Worm (Caenorhabditis elegans) whole organism, L4 larva: ENCODE results near the gene zmp-1.
A peak's percentile ranks its signal among the peaks of the same experiment; 100 is the strongest.

Experiments
- F10B5.3 ChIP-seq: sonication (generic microtip); optimal IDR thresholded peaks from 2 replicates; lab custom pipeline; 2016; ENCODE audit warnings: mild to moderate bottlenecking, missing genetic modification characterization, missing compliant biosample characterization
- F26F4.8 ChIP-seq: fragments of 200-800 bp; sonication (Bioruptor generic); conservative IDR thresholded peaks from 2 replicates; pipeline ENCODE4 v1.3.6; 2022; ENCODE audit warnings: missing genetic modification characterization, missing compliant biosample characterization
- F49E8.2 ChIP-seq: sonication (generic microtip); optimal IDR thresholded peaks from 2 replicates; lab custom pipeline; 2016; ENCODE audit warnings: missing compliant biosample characterization, mild to moderate bottlenecking, missing genetic modification characterization, borderline replicate concordance
- ZK546.5 ChIP-seq, 2 experiments: sonication (generic microtip); optimal IDR thresholded peaks; 2 replicates each; lab custom pipeline; 2017; ENCODE audit warnings: missing biosample characterization in 2 of 2, missing genetic modification characterization in 2 of 2
- aha-1 ChIP-seq: fragments of 150-350 bp; peaks from one replicate; lab custom pipeline; 2014; ENCODE audit warnings: missing biosample characterization, missing genetic modification characterization
- arid-1 ChIP-seq: fragments of 200-800 bp; sonication (Bioruptor generic); conservative IDR thresholded peaks from 2 replicates; pipeline ENCODE4 v1.3.6; 2022; ENCODE audit warnings: missing genetic modification reagents, missing genetic modification characterization, missing compliant biosample characterization
- ceh-20 ChIP-seq: fragments of 200-800 bp; sonication (Bioruptor generic); IDR thresholded peaks from 2 replicates; pipeline ENCODE4 v1.3.6; 2022; ENCODE audit warnings: missing genetic modification reagents, missing genetic modification characterization, missing compliant biosample characterization
- ceh-28 ChIP-seq: fragments of 150-350 bp; optimal IDR thresholded peaks from 2 replicates; lab custom pipeline; 2014; ENCODE audit warnings: missing biosample characterization, missing genetic modification reagents, missing genetic modification characterization
- ceh-44 ChIP-seq: fragments of 200-800 bp; sonication (Bioruptor generic); IDR thresholded peaks from 2 replicates; pipeline ENCODE4 v1.3.6; 2022; ENCODE audit warnings: missing genetic modification reagents, missing genetic modification characterization, missing compliant biosample characterization
- ceh-62 ChIP-seq: sonication (generic microtip); optimal IDR thresholded peaks from 2 replicates; lab custom pipeline; 2017; ENCODE audit warnings: missing biosample characterization, missing genetic modification characterization
- ceh-82 ChIP-seq: sonication (generic microtip); optimal IDR thresholded peaks from 2 replicates; lab custom pipeline; 2017; ENCODE audit warnings: missing biosample characterization, missing genetic modification characterization
- daf-16 ChIP-seq, 3 experiments: sonication (generic microtip); optimal IDR thresholded peaks; 2 replicates each; lab custom pipeline; 2016 to 2017; ENCODE audit warnings: missing genetic modification characterization in 3 of 3, missing genetic modification reagents in 3 of 3, mild to moderate bottlenecking in 2 of 3, missing compliant biosample characterization in 2 of 3, missing biosample characterization in 1 of 3, moderate library complexity in 1 of 3
- daf-19 ChIP-seq: fragments of 200-800 bp; sonication (Bioruptor generic); conservative IDR thresholded peaks from 2 replicates; pipeline ENCODE4 v1.3.6; 2022; ENCODE audit warnings: missing genetic modification characterization, missing compliant biosample characterization
- dve-1 ChIP-seq: sonication (generic microtip); optimal IDR thresholded peaks from 2 replicates; lab custom pipeline; 2017; ENCODE audit warnings: antibody characterized with exemption, mild to moderate bottlenecking, missing genetic modification characterization, missing compliant biosample characterization; ENCODE audit not compliant: insufficient read depth
- hlh-11 ChIP-seq: fragments of 200-800 bp; sonication (Bioruptor generic); optimal IDR thresholded peaks from 2 replicates; lab custom pipeline; 2018; ENCODE audit warnings: mild to moderate bottlenecking, missing genetic modification characterization, missing compliant biosample characterization
- hlh-30 ChIP-seq: sonication (generic microtip); optimal IDR thresholded peaks from 2 replicates; lab custom pipeline; 2017; ENCODE audit warnings: antibody characterized with exemption, mild to moderate bottlenecking, missing genetic modification characterization, missing compliant biosample characterization; ENCODE audit not compliant: insufficient read depth
- jun-1 ChIP-seq: fragments of 150-350 bp; optimal IDR thresholded peaks from 2 replicates; lab custom pipeline; 2014; ENCODE audit warnings: missing biosample characterization, missing genetic modification reagents, missing genetic modification characterization
- lim-7 ChIP-seq: fragments of 200-800 bp; sonication (Bioruptor generic); IDR thresholded peaks from 2 replicates; pipeline ENCODE4 v1.3.6; 2022; ENCODE audit warnings: missing genetic modification characterization, missing compliant biosample characterization
- lin-1 ChIP-seq: fragments of 200-800 bp; sonication (Bioruptor generic); IDR thresholded peaks from 2 replicates; pipeline ENCODE4 v1.3.6; 2022; ENCODE audit warnings: missing genetic modification reagents, missing genetic modification characterization, missing compliant biosample characterization
- lin-39 ChIP-seq: fragments of 150-350 bp; optimal IDR thresholded peaks from 2 replicates; lab custom pipeline; 2014; ENCODE audit warnings: missing biosample characterization, missing genetic modification reagents, missing genetic modification characterization
- lsy-2 ChIP-seq, 2 experiments: fragments of 150-350 bp in 1 of 2; sonication (generic microtip) in 1 of 2; optimal IDR thresholded peaks; 2 replicates each; lab custom pipeline; 2014 to 2017; ENCODE audit warnings: missing biosample characterization in 2 of 2, missing genetic modification characterization in 2 of 2
- madf-5 ChIP-seq, 2 experiments: fragments of 200-800 bp; sonication (Bioruptor generic); IDR thresholded peaks; 2 replicates each; pipeline ENCODE4 v1.3.6; 2022; ENCODE audit warnings: missing compliant biosample characterization in 2 of 2, missing genetic modification characterization in 2 of 2
- mdl-1 ChIP-seq, 2 experiments: fragments of 150-350 bp in 1 of 2; sonication (generic microtip) in 1 of 2; optimal IDR thresholded peaks; 2 replicates each; lab custom pipeline; 2014 to 2017; ENCODE audit warnings: missing biosample characterization in 2 of 2, missing genetic modification characterization in 2 of 2
- mep-1 ChIP-seq: fragments of 150-350 bp; sonication (generic microtip); optimal IDR thresholded peaks from 3 replicates; lab custom pipeline; 2014; ENCODE audit warnings: missing biosample characterization, missing genetic modification characterization
- mes-2 ChIP-seq: sonication (generic microtip); optimal IDR thresholded peaks from 2 replicates; lab custom pipeline; 2016; ENCODE audit warnings: missing genotype, mild to moderate bottlenecking, missing genetic modification characterization, missing compliant biosample characterization; ENCODE audit not compliant: poor library complexity, severe bottlenecking
- mxl-3 ChIP-seq: fragments of 200-800 bp; sonication (Bioruptor generic); optimal IDR thresholded peaks from 2 replicates; lab custom pipeline; 2018; ENCODE audit warnings: mild to moderate bottlenecking, missing genetic modification characterization, missing compliant biosample characterization
- nhr-11 ChIP-seq: fragments of 150-350 bp; optimal IDR thresholded peaks from 2 replicates; lab custom pipeline; 2014; ENCODE audit warnings: missing biosample characterization, missing genetic modification characterization
- nhr-237 ChIP-seq: sonication (generic microtip); optimal IDR thresholded peaks from 2 replicates; lab custom pipeline; 2017; ENCODE audit warnings: missing biosample characterization, missing genetic modification characterization
- nhr-25 ChIP-seq: sonication (generic microtip); optimal IDR thresholded peaks from 2 replicates; lab custom pipeline; 2017; ENCODE audit warnings: missing genetic modification characterization, mild to moderate bottlenecking, missing compliant biosample characterization, antibody characterized with exemption, moderate library complexity, borderline replicate concordance; ENCODE audit not compliant: insufficient read depth
- nhr-28 ChIP-seq: fragments of 150-350 bp; optimal IDR thresholded peaks from 2 replicates; lab custom pipeline; 2014; ENCODE audit warnings: missing biosample characterization, missing genetic modification characterization
- nhr-77 ChIP-seq: fragments of 150-350 bp; optimal IDR thresholded peaks from 2 replicates; lab custom pipeline; 2014; ENCODE audit warnings: missing biosample characterization, missing genetic modification characterization
- php-3 ChIP-seq: fragments of 200-800 bp; sonication (Bioruptor generic); IDR thresholded peaks from 2 replicates; pipeline ENCODE4 v1.3.6; 2022; ENCODE audit warnings: missing genetic modification reagents, missing genetic modification characterization, missing compliant biosample characterization
- sdz-12 ChIP-seq: fragments of 200-800 bp; sonication (Bioruptor generic); optimal IDR thresholded peaks from 2 replicates; lab custom pipeline; 2018; ENCODE audit warnings: mild to moderate bottlenecking, missing genetic modification characterization, missing compliant biosample characterization
- skn-1 ChIP-seq: fragments of 150-350 bp; optimal IDR thresholded peaks from 2 replicates; lab custom pipeline; 2014; ENCODE audit warnings: missing biosample characterization, missing genetic modification characterization
- spr-1 ChIP-seq: sonication (generic microtip); optimal IDR thresholded peaks from 2 replicates; lab custom pipeline; 2016; ENCODE audit warnings: mild to moderate bottlenecking, missing genetic modification characterization, missing compliant biosample characterization
- spr-3 ChIP-seq: fragments of 200-800 bp; sonication (Bioruptor generic); optimal IDR thresholded peaks from 2 replicates; lab custom pipeline; 2018; ENCODE audit warnings: mild to moderate bottlenecking, missing genetic modification characterization, missing compliant biosample characterization
- unc-62 ChIP-seq, 3 experiments: fragments of 150-350 bp in 1 of 3; sonication (generic microtip); optimal IDR thresholded peaks in 2 of 3; peaks in 1 of 3; 1 replicate in 1 of 3; 2 replicates in 2 of 3; lab custom pipeline; 2014 to 2017; ENCODE audit warnings: missing biosample characterization in 3 of 3, missing genetic modification characterization in 3 of 3, missing genetic modification reagents in 3 of 3, missing genotype in 1 of 3
- zip-11 ChIP-seq: fragments of 200-800 bp; sonication (Bioruptor generic); IDR thresholded peaks from 2 replicates; pipeline ENCODE4 v1.3.6; 2022; ENCODE audit warnings: missing genetic modification characterization, missing compliant biosample characterization
- ztf-7 ChIP-seq: fragments of 150-350 bp; optimal IDR thresholded peaks from 2 replicates; lab custom pipeline; 2014; ENCODE audit warnings: missing biosample characterization, missing genetic modification characterization

zmp-1 gene

ce11 chrIII:5948162-5948933 lies 15.6 kb upstream of the zmp-1 start, which contains the start of the genes F25B5.6 and F25B5.3:
Gene F25B5.6 (minus strand): TSS chrIII:5948733.
Gene F25B5.3 (plus strand): TSS chrIII:5948883.
- TF ChIP-seq lsy-2 (tag; optimal IDR thresholded peaks at IDR 0.05; lab: Kevin White, UChicago) = peak in 1 of 2 experiments; percentile 21
- no peak for TF ChIP-seq ceh-20 (GFP tag; lab: Robert Waterston, UW)
- TF ChIP-seq F26F4.8 (GFP tag; lab: Robert Waterston, UW) = no peak
- TF ChIP-seq daf-19 (GFP tag; lab: Robert Waterston, UW) = no peak
- no peak for TF ChIP-seq ztf-7 (tag; lab: Kevin White, UChicago)
- TF ChIP-seq zip-11 (GFP tag; lab: Robert Waterston, UW) = no peak
- TF ChIP-seq php-3 (GFP tag; lab: Robert Waterston, UW) = no peak
- TF ChIP-seq nhr-77 (tag; lab: Kevin White, UChicago) = no peak
- peak; percentile 44 for TF ChIP-seq hlh-11
- TF ChIP-seq arid-1 = 0 out of 2 replicates have a peak, but pooled peaks have one; percentile 7
- no peak for TF ChIP-seq ceh-62 (tag; lab: Kevin White, UChicago)
- no peak for TF ChIP-seq F49E8.2 (tag; lab: Kevin White, UChicago)
- no peak for TF ChIP-seq F10B5.3
- TF ChIP-seq lin-1 (GFP tag; lab: Robert Waterston, UW) = no peak
- TF ChIP-seq nhr-28 (tag; lab: Kevin White, UChicago) = peak; percentile 57
- no peak for TF ChIP-seq lin-39 (tag; lab: Kevin White, UChicago)
- no peak for TF ChIP-seq lim-7
- no peak for TF ChIP-seq ceh-82 (tag; lab: Kevin White, UChicago)
- peak; percentile 76 for TF ChIP-seq hlh-30
- TF ChIP-seq sdz-12 (GFP tag; lab: Kevin White, UChicago) = no peak
- no peak for TF ChIP-seq madf-5 (GFP tag; IDR thresholded peaks at IDR 0.05; lab: Robert Waterston, UW)
- TF ChIP-seq spr-3 (GFP tag; lab: Kevin White, UChicago) = no peak
- TF ChIP-seq mes-2 (tag; lab: Kevin White, UChicago) = peak; percentile 40
- TF ChIP-seq nhr-11 = no peak
- TF ChIP-seq mdl-1 (tag; optimal IDR thresholded peaks at IDR 0.05; lab: Kevin White, UChicago) = peak in 1 of 2 experiments; percentile 69
- TF ChIP-seq ZK546.5 (tag; optimal IDR thresholded peaks at IDR 0.05; lab: Kevin White, UChicago) = no peak
- TF ChIP-seq spr-1 = no peak
- no peak for TF ChIP-seq mxl-3 (GFP tag; lab: Kevin White, UChicago)
- no peak for TF ChIP-seq nhr-237 (tag; lab: Kevin White, UChicago)
- TF ChIP-seq nhr-25 (tag; lab: Kevin White, UChicago) = no peak
- TF ChIP-seq daf-16 (GFP tag; optimal IDR thresholded peaks at IDR 0.05; lab: Kevin White, UChicago) = no peak
- TF ChIP-seq daf-16 (tag; optimal IDR thresholded peaks at IDR 0.05; lab: Kevin White, UChicago) = peak; percentile 13
- TF ChIP-seq ceh-28 (tag; lab: Kevin White, UChicago) = no peak
- TF ChIP-seq dve-1 (tag; lab: Kevin White, UChicago) = peak; percentile 8
- TF ChIP-seq mep-1 (tag; lab: Kevin White, UChicago) = no peak
- TF ChIP-seq ceh-44 = no peak
- TF ChIP-seq jun-1 (tag; lab: Kevin White, UChicago) = no peak
- peak in 1 of 2 experiments; percentile 68 for TF ChIP-seq unc-62 (GFP tag; optimal IDR thresholded peaks at IDR 0.05 in 1 of 2; lab: Kevin White, UChicago)
- no peak for TF ChIP-seq unc-62 (tag; optimal IDR thresholded peaks at IDR 0.05; lab: Kevin White, UChicago)
- TF ChIP-seq skn-1 = no peak
- TF ChIP-seq aha-1 (tag; lab: Kevin White, UChicago) = peak; percentile 75
